Worm (Caenorhabditis elegans) whole organism, L3 larva: ENCODE measurements around the gene F40G12.11.

ENCODE experiments used
- ama-1 ChIP-seq: fragments of 150-350 bp; optimal IDR thresholded peaks from 2 replicates; lab custom pipeline; 2018
- nhr-11 ChIP-seq: fragments of 150-350 bp; optimal IDR thresholded peaks from 2 replicates; lab custom pipeline; 2014; ENCODE audit warnings: missing biosample characterization, missing genetic modification characterization
- skn-1 ChIP-seq: fragments of 150-350 bp; optimal IDR thresholded peaks from 2 replicates; lab custom pipeline; 2014; ENCODE audit warnings: missing biosample characterization, missing genetic modification characterization
- unc-39 ChIP-seq: sonication (generic microtip); optimal IDR thresholded peaks from 4 replicates; lab custom pipeline; 2017; ENCODE audit warnings: missing biosample characterization, missing genetic modification characterization
- unc-62 ChIP-seq: fragments of 150-350 bp; sonication (generic microtip); optimal IDR thresholded peaks from 4 replicates; lab custom pipeline; 2014; ENCODE audit warnings: missing biosample characterization, missing genetic modification reagents, missing genetic modification characterization

DNA sequence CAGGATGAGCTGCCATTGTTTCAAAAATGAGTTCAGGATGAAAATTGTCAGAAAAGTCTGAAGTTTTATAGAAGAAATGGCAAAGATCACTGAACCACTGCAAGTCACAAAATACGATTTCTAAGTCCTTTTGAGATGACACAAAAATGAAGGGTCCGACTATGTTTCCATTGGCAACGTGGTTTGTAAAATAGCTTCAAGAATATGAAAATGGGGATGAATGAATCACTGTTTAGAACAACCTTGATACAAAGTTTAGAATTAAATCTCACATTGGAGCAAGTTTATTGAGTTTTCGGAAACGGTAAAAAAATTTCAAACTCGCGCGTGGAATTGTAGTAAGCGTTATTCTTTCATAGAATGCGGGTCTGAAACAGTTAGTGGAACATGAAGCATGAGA, 25.1 kb downstream of the F40G12.11 start, which contains the start of gene ddn-3:
- TF ChIP-seq ama-1 (lab: Kevin White, UChicago) (no peak), skn-1 (no peak), unc-39 (tag; lab: Kevin White, UChicago) (no peak), unc-62 (GFP tag; lab: Kevin White, UChicago) (no peak), nhr-11 (no peak)
